Fruit fly (Drosophila melanogaster) whole organism, pupa: Measurements from ENCODE around the gene CG3277.

ENCODE experiments used
- CG10348 ChIP-seq: fragments of 200-800 bp; sonication (Bioruptor generic); IDR thresholded peaks from 2 replicates; pipeline ENCODE4 v1.3.6; 2022; ENCODE audit warnings: missing biosample characterization, missing genetic modification characterization
- CG12605 ChIP-seq: fragments of 200-800 bp; sonication (Bioruptor generic); IDR thresholded peaks from 2 replicates; pipeline ENCODE4 v1.3.6; 2022; ENCODE audit warnings: missing biosample characterization, missing genetic modification characterization
- CG13204 ChIP-seq: fragments of 200-800 bp; sonication (Bioruptor generic); optimal IDR thresholded peaks from 2 replicates; lab custom pipeline; 2018; ENCODE audit warnings: missing biosample characterization, mild to moderate bottlenecking, missing genetic modification characterization, moderate library complexity
- CG14655 ChIP-seq: fragments of 200-800 bp; sonication (Bioruptor generic); optimal IDR thresholded peaks from 3 replicates; lab custom pipeline; 2017; ENCODE audit warnings: mild to moderate bottlenecking, missing biosample characterization, missing genetic modification reagents, missing genetic modification characterization
- CG15710 ChIP-seq: fragments of 200-800 bp; sonication (Bioruptor generic); optimal IDR thresholded peaks from 2 replicates; lab custom pipeline; 2018; ENCODE audit warnings: missing biosample characterization, mild to moderate bottlenecking, missing genetic modification characterization, moderate library complexity
- CG17806 ChIP-seq: fragments of 200-800 bp; sonication (Bioruptor generic); optimal IDR thresholded peaks from 2 replicates; lab custom pipeline; 2018; ENCODE audit warnings: missing biosample characterization, mild to moderate bottlenecking, missing genetic modification characterization, moderate library complexity
- CG32121 ChIP-seq: fragments of 200-800 bp; sonication (Bioruptor generic); IDR thresholded peaks from 2 replicates; pipeline ENCODE4 v1.3.6; 2022; ENCODE audit warnings: missing biosample characterization, missing genetic modification characterization
- CG34367 ChIP-seq: fragments of 200-800 bp; sonication (Bioruptor generic); optimal IDR thresholded peaks from 2 replicates; lab custom pipeline; 2018; ENCODE audit warnings: missing biosample characterization, mild to moderate bottlenecking, missing genetic modification characterization
- CG4496 ChIP-seq: fragments of 200-800 bp; sonication (Bioruptor generic); IDR thresholded peaks from 3 replicates; pipeline ENCODE4 v1.3.6; 2022; ENCODE audit warnings: missing biosample characterization, missing genetic modification characterization
- CG8159 ChIP-seq: fragments of 200-800 bp; sonication (Bioruptor generic); optimal IDR thresholded peaks from 3 replicates; lab custom pipeline; 2018; ENCODE audit warnings: missing biosample characterization, mild to moderate bottlenecking, missing genetic modification characterization, moderate library complexity
- CG8301 ChIP-seq: fragments of 200-800 bp; sonication (Bioruptor generic); optimal IDR thresholded peaks from 2 replicates; lab custom pipeline; 2018; ENCODE audit warnings: missing biosample characterization, mild to moderate bottlenecking, missing genetic modification characterization
- CG9948 ChIP-seq: fragments of 200-800 bp; sonication (Bioruptor generic); optimal IDR thresholded peaks from 2 replicates; lab custom pipeline; 2018; ENCODE audit warnings: missing biosample characterization, mild to moderate bottlenecking, missing genetic modification characterization, moderate library complexity
- D1 ChIP-seq: fragments of 200-800 bp; sonication (Bioruptor generic); optimal IDR thresholded peaks from 2 replicates; lab custom pipeline; 2018; ENCODE audit warnings: missing biosample characterization, mild to moderate bottlenecking, missing genetic modification characterization, moderate library complexity
- EcR ChIP-seq: fragments of 200-800 bp; sonication (Bioruptor generic); optimal IDR thresholded peaks from 3 replicates; lab custom pipeline; 2019; ENCODE audit warnings: missing biosample characterization, missing genetic modification characterization, mild to moderate bottlenecking, moderate library complexity, missing genetic modification reagents
- Ets98B ChIP-seq: fragments of 200-800 bp; sonication (Bioruptor generic); IDR thresholded peaks from 2 replicates; pipeline ENCODE4 v1.3.6; 2022; ENCODE audit warnings: missing biosample characterization, missing genetic modification characterization
- Pif1A ChIP-seq: fragments of 200-800 bp; sonication (Bioruptor generic); optimal IDR thresholded peaks from 3 replicates; lab custom pipeline; 2016; ENCODE audit warnings: missing biosample characterization, missing genetic modification characterization
- Pif1B ChIP-seq: fragments of 200-800 bp; sonication (Bioruptor generic); optimal IDR thresholded peaks from 3 replicates; lab custom pipeline; 2016; ENCODE audit warnings: missing biosample characterization, missing genetic modification characterization
- Snoo ChIP-seq: fragments of 200-800 bp; sonication (Bioruptor generic); optimal IDR thresholded peaks from 3 replicates; lab custom pipeline; 2017; ENCODE audit warnings: missing biosample characterization, mild to moderate bottlenecking, missing genetic modification characterization, inconsistent platforms
- fd96Ca ChIP-seq: fragments of 200-800 bp; sonication (Bioruptor generic); IDR thresholded peaks from 3 replicates; pipeline ENCODE4 v1.3.6; 2022; ENCODE audit warnings: missing biosample characterization, missing genetic modification characterization
- gl ChIP-seq: fragments of 200-800 bp; sonication (Bioruptor generic); optimal IDR thresholded peaks from 2 replicates; lab custom pipeline; 2018; ENCODE audit warnings: missing biosample characterization, mild to moderate bottlenecking, missing genetic modification characterization
- rn ChIP-seq: fragments of 200-800 bp; sonication (Bioruptor generic); IDR thresholded peaks from 2 replicates; pipeline ENCODE4 v1.3.6; 2022; ENCODE audit warnings: missing biosample characterization, missing genetic modification characterization

The CG3277 gene

dm6 chr2L:3338566-3339215, 34.8 kb downstream of the CG3277 start:
- TF ChIP-seq Pif1A (GFP tag; lab: Kevin White, UChicago), result peak; percentile 87
- TF ChIP-seq CG8159 (tag; lab: Kevin White, UChicago), result peak; percentile 79
- TF ChIP-seq CG12605, result peak; percentile 83
- peak; percentile 73 for TF ChIP-seq gl
- peak; percentile 4 for TF ChIP-seq CG13204 (GFP tag; lab: Kevin White, UChicago)
- TF ChIP-seq CG9948, result peak; percentile 78
- TF ChIP-seq CG10348, result peak; percentile 67
- peak; percentile 77 for TF ChIP-seq CG15710
- peak; percentile 93 for TF ChIP-seq Ets98B (GFP tag; lab: Robert Waterston, UW)
- TF ChIP-seq fd96Ca (GFP tag; lab: Robert Waterston, UW), result peak; percentile 93
- TF ChIP-seq CG8301 (tag; lab: Kevin White, UChicago), result peak; percentile 93
- TF ChIP-seq EcR, result peak; percentile 89
- peak; percentile 73 for TF ChIP-seq Snoo (tag; lab: Kevin White, UChicago)
- peak; percentile 93 for TF ChIP-seq CG4496
- TF ChIP-seq Pif1B (GFP tag; lab: Kevin White, UChicago), result peak; percentile 69
- TF ChIP-seq D1 (tag; lab: Kevin White, UChicago), result no peak
- TF ChIP-seq CG34367 (tag; lab: Kevin White, UChicago), result peak; percentile 68
- peak; percentile 92 for TF ChIP-seq CG14655 (GFP tag; lab: Kevin White, UChicago)
- peak; percentile 78 for TF ChIP-seq CG17806 (tag; lab: Kevin White, UChicago)
- peak; percentile 79 for TF ChIP-seq rn (GFP tag; lab: Robert Waterston, UW)
- TF ChIP-seq CG32121 (GFP tag; lab: Robert Waterston, UW), result peak; percentile 88

DNA sequence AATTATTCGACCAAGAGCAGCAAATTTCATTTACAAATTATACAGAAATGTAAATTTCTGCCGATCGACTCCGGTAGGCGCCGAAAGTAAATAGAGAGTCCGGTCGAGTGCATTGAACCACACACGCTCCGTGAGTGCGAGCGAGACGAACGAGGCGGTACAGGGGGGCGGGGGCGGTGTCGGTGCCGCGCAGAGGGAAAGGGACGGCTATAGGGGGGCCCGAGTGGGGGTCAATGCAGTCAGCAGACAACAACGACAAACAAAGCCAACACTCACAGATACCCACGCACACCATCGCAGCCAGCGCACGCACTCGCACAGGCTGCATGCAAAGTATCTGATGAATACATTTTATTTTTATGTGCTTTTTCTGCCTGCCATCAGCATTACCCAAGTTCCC, 35.5 kb downstream of the CG3277 start:
- TF ChIP-seq CG13204 (GFP tag; lab: Kevin White, UChicago) (peak; percentile 91), EcR (peak; percentile 99), Ets98B (GFP tag; lab: Robert Waterston, UW) (peak; percentile 8), CG15710 (no peak), CG4496 (peak; percentile 57), CG10348 (no peak), rn (GFP tag; lab: Robert Waterston, UW) (0 out of 2 replicates have a peak, but pooled peaks have one; percentile 9), CG32121 (GFP tag; lab: Robert Waterston, UW) (peak; percentile 63; the same call in 1 of the 2 replicates), fd96Ca (GFP tag; lab: Robert Waterston, UW) (peak; percentile 57; the same call in 1 of the 3 replicates), CG12605 (peak; percentile 42; the same call in 1 of the 2 replicates)

dm6 chr2L:3341231-3341935, 37.5 kb downstream of the CG3277 start:
- peak; percentile 87 for TF ChIP-seq Snoo (tag; lab: Kevin White, UChicago)
- no peak for TF ChIP-seq gl
- TF ChIP-seq CG8301 (tag; lab: Kevin White, UChicago), result no peak
- TF ChIP-seq Pif1B (GFP tag; lab: Kevin White, UChicago), result no peak
- no peak for TF ChIP-seq D1 (tag; lab: Kevin White, UChicago)
- TF ChIP-seq CG14655 (GFP tag; lab: Kevin White, UChicago), result peak; percentile 2
- peak; percentile 33 for TF ChIP-seq CG17806 (tag; lab: Kevin White, UChicago)
- no peak for TF ChIP-seq CG10348
- no peak for TF ChIP-seq CG8159 (tag; lab: Kevin White, UChicago)
- no peak for TF ChIP-seq CG34367 (tag; lab: Kevin White, UChicago)
- TF ChIP-seq CG12605, result no peak
- no peak for TF ChIP-seq CG13204 (GFP tag; lab: Kevin White, UChicago)
- no peak for TF ChIP-seq CG4496
- TF ChIP-seq Ets98B (GFP tag; lab: Robert Waterston, UW), result no peak
- peak; percentile 52 for TF ChIP-seq EcR
- TF ChIP-seq CG15710, result peak; percentile 7
- peak; percentile 17 for TF ChIP-seq CG9948
- no peak for TF ChIP-seq Pif1A (GFP tag; lab: Kevin White, UChicago)
- no peak for TF ChIP-seq fd96Ca (GFP tag; lab: Robert Waterston, UW)
- no peak for TF ChIP-seq CG32121 (GFP tag; lab: Robert Waterston, UW)
- TF ChIP-seq rn (GFP tag; lab: Robert Waterston, UW), result no peak

DNA sequence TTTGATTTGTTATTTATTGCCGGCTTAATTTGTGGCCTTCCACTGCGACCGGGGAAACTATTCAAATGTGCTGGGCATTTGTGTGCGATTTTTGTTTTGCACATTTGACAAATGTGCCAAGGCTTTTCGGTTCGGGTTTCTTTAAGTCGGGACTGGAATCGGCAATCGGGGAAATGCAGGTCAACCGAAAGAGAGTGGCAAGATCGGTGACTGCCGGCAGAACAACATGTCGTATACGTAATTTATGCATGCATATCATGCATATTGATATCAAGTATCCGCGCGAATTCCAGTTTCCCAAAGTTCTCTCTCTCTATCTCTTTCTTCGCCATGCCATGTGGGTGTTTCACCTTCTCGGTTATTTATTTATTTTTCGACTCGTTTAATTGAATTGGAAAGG, 38.5 kb downstream of the CG3277 start:
- TF ChIP-seq Snoo (tag; lab: Kevin White, UChicago) (no peak), Pif1A (GFP tag; lab: Kevin White, UChicago) (no peak), CG9948 (no peak), CG4496 (no peak), Pif1B (GFP tag; lab: Kevin White, UChicago) (no peak), CG32121 (GFP tag; lab: Robert Waterston, UW) (no peak), EcR (no peak), fd96Ca (GFP tag; lab: Robert Waterston, UW) (no peak), CG10348 (no peak), Ets98B (GFP tag; lab: Robert Waterston, UW) (no peak)

DNA sequence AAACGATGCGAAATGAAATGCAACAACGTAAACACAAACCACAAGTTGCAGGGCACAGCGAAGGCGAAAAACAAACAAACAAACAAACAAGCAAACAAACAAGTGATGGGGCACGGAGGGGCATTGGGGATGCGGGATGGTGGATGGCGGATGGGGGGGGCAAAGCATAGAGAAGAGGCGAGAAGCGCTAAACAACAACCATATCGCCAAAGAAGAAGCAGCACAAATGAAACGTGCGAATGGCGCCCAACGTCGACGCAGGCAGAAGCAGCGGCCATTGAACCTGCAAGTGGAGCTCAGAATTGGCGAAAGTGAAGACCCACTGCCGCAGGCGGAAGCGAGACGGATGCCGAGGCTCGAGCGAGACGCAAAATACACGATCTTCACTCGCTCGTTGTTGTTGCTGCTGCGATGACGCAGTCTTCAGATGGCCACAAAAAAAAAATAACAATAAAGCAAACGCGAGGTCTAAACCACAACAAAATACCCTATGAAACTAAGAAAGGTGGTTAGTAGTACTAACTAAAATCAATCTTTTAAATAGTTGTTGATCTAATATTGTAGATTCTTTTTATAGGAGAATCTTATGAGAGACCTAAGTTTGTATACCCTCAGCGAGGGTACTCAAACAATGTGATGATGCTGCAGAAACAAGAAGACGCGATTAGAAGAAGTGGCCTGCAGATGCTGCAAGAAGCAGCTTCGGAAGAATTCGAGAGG, 42.0 kb downstream of the CG3277 start:
- peak; percentile 83 for TF ChIP-seq Pif1B (GFP tag; lab: Kevin White, UChicago)
- TF ChIP-seq D1 (tag; lab: Kevin White, UChicago), result no peak
- peak; percentile 78 for TF ChIP-seq CG32121 (GFP tag; lab: Robert Waterston, UW)
- peak; percentile 48 for TF ChIP-seq CG15710
- peak; percentile 83 for TF ChIP-seq fd96Ca (GFP tag; lab: Robert Waterston, UW)
- peak; percentile 86 for TF ChIP-seq CG8301 (tag; lab: Kevin White, UChicago)
- TF ChIP-seq CG9948, result peak; percentile 85
- TF ChIP-seq CG10348, result no peak
- TF ChIP-seq Pif1A (GFP tag; lab: Kevin White, UChicago), result peak; percentile 89
- TF ChIP-seq CG17806 (tag; lab: Kevin White, UChicago), result peak; percentile 83
- TF ChIP-seq CG12605, result peak; percentile 61
- peak; percentile 89 for TF ChIP-seq CG14655 (GFP tag; lab: Kevin White, UChicago)
- TF ChIP-seq Ets98B (GFP tag; lab: Robert Waterston, UW), result peak; percentile 83
- peak; percentile 31 for TF ChIP-seq gl
- TF ChIP-seq CG8159 (tag; lab: Kevin White, UChicago), result peak; percentile 74
- TF ChIP-seq CG4496, result peak; percentile 87
- peak; percentile 99 for TF ChIP-seq EcR
- peak; percentile 72 for TF ChIP-seq CG34367 (tag; lab: Kevin White, UChicago)
- peak; percentile 63 for TF ChIP-seq CG13204 (GFP tag; lab: Kevin White, UChicago)
- peak; percentile 76 for TF ChIP-seq rn (GFP tag; lab: Robert Waterston, UW)
- peak; percentile 78 for TF ChIP-seq Snoo (tag; lab: Kevin White, UChicago)
